Fruit fly (Drosophila melanogaster): ENCODE data around the gene Tom.

dm6 chr3L:15010601-15011000 lies 41.5 kb downstream of the Tom start:
- TF ChIP-seq CTCF (optimal IDR thresholded peaks at IDR 0.05) = no peak
- no peak for TF ChIP-seq CG8478 (optimal IDR thresholded peaks at IDR 0.05)
